Worm (Caenorhabditis elegans) whole organism, midembryonic: ENCODE measurements around the gene fbxa-25.

Experiments
- T22C8.4 ChIP-seq: fragments of 200-800 bp; sonication (Bioruptor generic); IDR thresholded peaks from 2 replicates; pipeline ENCODE4 v1.3.6; 2022; ENCODE audit warnings: missing genetic modification characterization, missing compliant biosample characterization
- klf-2 ChIP-seq: fragments of 200-800 bp; sonication (Bioruptor generic); conservative IDR thresholded peaks from 2 replicates; pipeline ENCODE4 v1.3.6; 2022; ENCODE audit warnings: missing genetic modification reagents, missing genetic modification characterization, missing compliant biosample characterization
- ref-1 ChIP-seq: fragments of 200-800 bp; sonication (Bioruptor generic); conservative IDR thresholded peaks from 2 replicates; pipeline ENCODE4 v1.3.6; 2022; ENCODE audit warnings: missing genetic modification reagents, missing genetic modification characterization, missing compliant biosample characterization
- ztf-29 ChIP-seq: fragments of 200-800 bp; sonication (Bioruptor generic); IDR thresholded peaks from 2 replicates; pipeline ENCODE4 v1.3.6; 2022; ENCODE audit warnings: missing genetic modification reagents, missing genetic modification characterization, missing compliant biosample characterization

- TF ChIP-seq ref-1 (GFP tag; lab: Robert Waterston, UW): no peak
- no peak for TF ChIP-seq ztf-29 (GFP tag; lab: Robert Waterston, UW)
- TF ChIP-seq klf-2 (GFP tag; lab: Robert Waterston, UW): no peak
- no peak for TF ChIP-seq T22C8.4
These were observed 25.7 kb downstream of the fbxa-25 start for ce11 chrIII:1323555-1323954.
